Worm (Caenorhabditis elegans) whole organism, L3 larva: ENCODE measurements around the gene mrpl-53.

Experiments used
- ZK546.5 ChIP-seq: sonication (generic microtip); optimal IDR thresholded peaks from 2 replicates; lab custom pipeline; 2017; ENCODE audit warnings: missing biosample characterization, missing genetic modification characterization
- aly-2 ChIP-seq: fragments of 150-350 bp; optimal IDR thresholded peaks from 2 replicates; lab custom pipeline; 2014; ENCODE audit warnings: missing biosample characterization, missing genetic modification characterization
- ama-1 ChIP-seq: fragments of 150-350 bp; optimal IDR thresholded peaks from 2 replicates; lab custom pipeline; 2018
- ceh-16 ChIP-seq: sonication (generic microtip); optimal IDR thresholded peaks from 2 replicates; lab custom pipeline; 2017; ENCODE audit warnings: missing biosample characterization, missing genetic modification characterization
- ceh-28 ChIP-seq: fragments of 150-350 bp; optimal IDR thresholded peaks from 2 replicates; lab custom pipeline; 2014; ENCODE audit warnings: missing biosample characterization, missing genetic modification reagents, missing genetic modification characterization
- daf-12 ChIP-seq: fragments of 150-350 bp; optimal IDR thresholded peaks from 2 replicates; lab custom pipeline; 2014; ENCODE audit warnings: missing biosample characterization, missing genetic modification reagents, missing genetic modification characterization
- egl-27 ChIP-seq: sonication (generic microtip); optimal IDR thresholded peaks from 4 replicates; lab custom pipeline; 2017; ENCODE audit warnings: missing biosample characterization, missing genetic modification reagents, missing genetic modification characterization
- egl-5 ChIP-seq: fragments of 150-350 bp; optimal IDR thresholded peaks from 2 replicates; lab custom pipeline; 2017; ENCODE audit warnings: missing biosample characterization, missing genetic modification reagents, missing genetic modification characterization, inconsistent platforms
- elt-1 ChIP-seq: fragments of 150-350 bp; optimal IDR thresholded peaks from 2 replicates; lab custom pipeline; 2014; ENCODE audit warnings: missing biosample characterization, missing genetic modification characterization
- elt-2 ChIP-seq: sonication (generic microtip); optimal IDR thresholded peaks from 2 replicates; lab custom pipeline; 2016; ENCODE audit warnings: missing genetic modification reagents, mild to moderate bottlenecking, missing genetic modification characterization, missing compliant biosample characterization
- elt-3 ChIP-seq, 3 experiments: fragments of 150-350 bp in 1 of 3; sonication (generic microtip) in 2 of 3; optimal IDR thresholded peaks; 2 replicates in 2 of 3; 4 replicates in 1 of 3; lab custom pipeline; 2014 to 2017; ENCODE audit warnings: missing biosample characterization in 3 of 3, missing genetic modification characterization in 3 of 3
- eor-1 ChIP-seq, 2 experiments: fragments of 150-350 bp; optimal IDR thresholded peaks; 2 replicates each; lab custom pipeline; 2014 to 2018; ENCODE audit warnings: missing biosample characterization in 2 of 2, missing genetic modification characterization in 2 of 2
- fkh-2 ChIP-seq: fragments of 150-350 bp; optimal IDR thresholded peaks from 2 replicates; lab custom pipeline; 2014; ENCODE audit warnings: missing biosample characterization, missing genetic modification reagents, missing genetic modification characterization
- fos-1 ChIP-seq: fragments of 150-350 bp; optimal IDR thresholded peaks from 2 replicates; lab custom pipeline; 2014; ENCODE audit warnings: missing biosample characterization, missing genetic modification characterization
- hmg-11 ChIP-seq: sonication (generic microtip); optimal IDR thresholded peaks from 2 replicates; lab custom pipeline; 2016; ENCODE audit warnings: missing genetic modification characterization, missing compliant biosample characterization
- jun-1 ChIP-seq: fragments of 150-350 bp; optimal IDR thresholded peaks from 2 replicates; lab custom pipeline; 2014; ENCODE audit warnings: missing biosample characterization, missing genetic modification reagents, missing genetic modification characterization
- lin-15B ChIP-seq: fragments of 150-350 bp; optimal IDR thresholded peaks from 2 replicates; lab custom pipeline; 2014; ENCODE audit warnings: missing biosample characterization, missing genetic modification characterization
- lin-39 ChIP-seq: fragments of 150-350 bp; optimal IDR thresholded peaks from 2 replicates; lab custom pipeline; 2018; ENCODE audit warnings: missing biosample characterization, missing genetic modification reagents, missing genetic modification characterization
- lsy-12 ChIP-seq: sonication (generic microtip); optimal IDR thresholded peaks from 2 replicates; lab custom pipeline; 2016; ENCODE audit warnings: mild to moderate bottlenecking, missing genetic modification characterization, missing compliant biosample characterization
- mml-1 ChIP-seq: fragments of 150-350 bp; sonication (generic microtip); optimal IDR thresholded peaks from 3 replicates; lab custom pipeline; 2014; ENCODE audit warnings: missing biosample characterization, missing genetic modification characterization
- nhr-11 ChIP-seq: fragments of 150-350 bp; optimal IDR thresholded peaks from 2 replicates; lab custom pipeline; 2014; ENCODE audit warnings: missing biosample characterization, missing genetic modification characterization
- nhr-12 ChIP-seq: fragments of 150-350 bp; optimal IDR thresholded peaks from 2 replicates; lab custom pipeline; 2014; ENCODE audit warnings: missing biosample characterization, missing genetic modification characterization
- nhr-23 ChIP-seq: fragments of 150-350 bp; optimal IDR thresholded peaks from 2 replicates; lab custom pipeline; 2014; ENCODE audit warnings: missing biosample characterization, missing genetic modification reagents, missing genetic modification characterization
- nhr-237 ChIP-seq: fragments of 150-350 bp; optimal IDR thresholded peaks from 2 replicates; lab custom pipeline; 2014; ENCODE audit warnings: missing biosample characterization, missing genetic modification characterization
- nhr-25 ChIP-seq: sonication (generic microtip); optimal IDR thresholded peaks from 2 replicates; lab custom pipeline; 2017; ENCODE audit warnings: missing biosample characterization, missing genetic modification characterization
- nhr-43 ChIP-seq: sonication (generic microtip); optimal IDR thresholded peaks from 2 replicates; lab custom pipeline; 2016; ENCODE audit warnings: mild to moderate bottlenecking, missing genetic modification characterization, missing compliant biosample characterization; ENCODE audit not compliant: poor library complexity, severe bottlenecking
- nhr-67 ChIP-seq: fragments of 150-350 bp; optimal IDR thresholded peaks from 2 replicates; lab custom pipeline; 2014; ENCODE audit warnings: missing biosample characterization, missing genetic modification characterization
- nhr-76 ChIP-seq: fragments of 150-350 bp; sonication (generic microtip); optimal IDR thresholded peaks from 5 replicates; lab custom pipeline; 2014; ENCODE audit warnings: missing biosample characterization, missing genetic modification characterization
- nhr-77 ChIP-seq: fragments of 150-350 bp; optimal IDR thresholded peaks from 2 replicates; lab custom pipeline; 2014; ENCODE audit warnings: missing biosample characterization, missing genetic modification characterization
- pha-4 ChIP-seq: fragments of 150-350 bp; optimal IDR thresholded peaks from 2 replicates; lab custom pipeline; 2014; ENCODE audit warnings: missing biosample characterization, missing genetic modification reagents, missing genetic modification characterization
- pqm-1 ChIP-seq: fragments of 150-350 bp; optimal IDR thresholded peaks from 2 replicates; lab custom pipeline; 2017; ENCODE audit warnings: missing biosample characterization, missing genetic modification characterization, inconsistent platforms
- skn-1 ChIP-seq: fragments of 150-350 bp; optimal IDR thresholded peaks from 2 replicates; lab custom pipeline; 2014; ENCODE audit warnings: missing biosample characterization, missing genetic modification characterization
- snpc-4 ChIP-seq: fragments of 150-350 bp; optimal IDR thresholded peaks from 2 replicates; lab custom pipeline; 2014; ENCODE audit warnings: missing biosample characterization, missing genetic modification characterization
- unc-39 ChIP-seq: sonication (generic microtip); optimal IDR thresholded peaks from 4 replicates; lab custom pipeline; 2017; ENCODE audit warnings: missing biosample characterization, missing genetic modification characterization
- unc-62 ChIP-seq: fragments of 150-350 bp; sonication (generic microtip); optimal IDR thresholded peaks from 4 replicates; lab custom pipeline; 2014; ENCODE audit warnings: missing biosample characterization, missing genetic modification reagents, missing genetic modification characterization
- ztf-11 ChIP-seq: fragments of 150-350 bp; optimal IDR thresholded peaks from 2 replicates; lab custom pipeline; 2014; ENCODE audit warnings: missing biosample characterization, missing genetic modification characterization
- ztf-4 ChIP-seq: fragments of 150-350 bp; optimal IDR thresholded peaks from 2 replicates; lab custom pipeline; 2014; ENCODE audit warnings: missing biosample characterization, missing genetic modification characterization

Gene mrpl-53

DNA sequence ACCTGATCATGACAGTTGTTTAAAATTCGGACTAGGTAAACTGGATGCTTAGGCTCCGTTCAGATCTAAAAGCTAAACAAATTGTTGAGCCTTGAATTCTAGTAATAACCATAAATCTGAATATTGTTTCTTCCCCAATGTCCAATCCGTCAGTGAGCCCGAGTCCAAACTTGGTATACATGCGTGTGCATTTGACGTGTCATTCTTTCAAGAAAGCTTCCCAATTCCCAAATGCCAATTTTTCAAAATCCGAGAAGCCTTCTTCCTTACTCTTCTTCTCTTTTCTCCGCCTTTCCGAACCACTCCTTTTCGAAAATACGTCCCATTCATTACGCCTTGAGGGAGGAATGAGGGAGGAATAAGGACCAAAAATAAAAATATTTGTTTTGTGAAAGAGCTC lies 20.7 kb upstream of the mrpl-53 start:
- TF ChIP-seq lin-39 (tag; lab: Kevin White, UChicago), result peak; percentile 64
- no peak for TF ChIP-seq nhr-23

DNA sequence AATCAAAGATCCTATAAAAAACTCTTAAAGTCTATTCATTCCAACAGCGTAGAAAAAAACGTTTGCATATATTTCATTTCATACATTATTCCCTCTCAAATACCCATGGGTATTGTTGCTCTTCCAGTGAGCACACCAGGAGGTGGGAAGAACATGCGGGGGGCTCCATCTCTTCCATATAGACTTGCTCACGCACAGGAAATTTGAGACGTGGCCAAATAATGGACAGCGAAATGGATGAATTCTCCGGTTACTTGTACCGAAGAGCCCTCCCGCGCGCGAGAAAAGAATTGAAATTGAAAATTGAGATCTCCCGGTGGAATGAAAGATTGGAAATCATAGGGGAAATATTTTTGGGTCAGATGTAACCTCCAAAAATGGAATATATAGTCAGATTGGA lies 19.8 kb upstream of the mrpl-53 start:
- no peak for TF ChIP-seq nhr-23
- no peak for TF ChIP-seq lin-15B (tag; lab: Kevin White, UChicago)
- no peak for TF ChIP-seq nhr-237 (tag; lab: Kevin White, UChicago)
- TF ChIP-seq hmg-11, result no peak
- peak; percentile 2 for TF ChIP-seq pha-4 (tag; lab: Kevin White, UChicago)

DNA sequence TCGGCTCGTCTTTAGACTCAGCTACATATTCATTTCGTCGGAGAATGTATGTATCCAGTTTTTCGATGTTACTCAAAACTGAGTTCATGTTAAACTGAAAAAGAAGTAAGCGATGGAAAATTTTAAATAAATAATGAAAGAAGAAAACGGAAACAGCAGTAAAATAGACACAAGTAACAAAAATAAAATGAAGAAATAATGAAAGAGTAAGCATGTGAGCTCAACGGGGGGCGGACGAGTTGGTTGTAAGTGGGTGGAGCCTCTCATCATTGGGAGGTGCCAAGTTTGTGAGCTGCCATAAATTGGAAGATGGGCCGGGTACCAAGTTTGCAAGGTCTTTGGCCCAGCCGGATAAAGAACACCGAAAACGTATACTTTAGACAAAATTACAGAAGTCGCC lies 14.0 kb upstream of the mrpl-53 start, which contains the start of gene wee-1.1:
TSS of gene wee-1.1 (minus strand) at position 101 of the 400 bp plus-strand sequence.
- TF ChIP-seq nhr-43 (tag; lab: Kevin White, UChicago), result no peak
- TF ChIP-seq jun-1 (tag; lab: Kevin White, UChicago), result no peak
- no peak for TF ChIP-seq skn-1 (tag; lab: Kevin White, UChicago)

DNA sequence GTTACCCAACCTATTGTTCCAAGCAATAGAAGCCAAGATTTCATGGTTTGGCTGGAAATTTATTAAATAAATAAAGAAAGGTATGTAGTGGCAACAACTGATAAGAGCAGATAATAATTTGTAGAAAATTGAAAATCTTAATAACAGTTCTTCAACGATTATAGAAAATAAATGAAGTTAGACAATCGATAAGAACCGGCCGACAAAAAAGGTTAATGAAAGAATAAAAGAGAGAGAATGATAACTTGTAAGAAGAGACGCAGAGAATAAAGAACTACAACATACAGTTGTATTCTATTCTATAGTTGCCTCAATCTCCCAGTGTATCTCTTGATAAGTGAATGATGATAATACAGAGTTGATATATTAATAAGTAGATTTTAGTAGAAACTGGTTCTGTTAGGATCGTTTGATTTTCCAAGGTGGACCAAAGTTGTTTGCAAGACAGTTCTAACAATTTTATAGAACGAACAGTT lies 10.7 kb upstream of the mrpl-53 start, which contains the start of gene ugt-58:
TSS of gene ugt-58 (minus strand) at position 51 of the 476 bp plus-strand sequence.
- TF ChIP-seq elt-3 (tag; optimal IDR thresholded peaks at IDR 0.05; lab: Kevin White, UChicago), result peak in 1 of 3 experiments; percentile 49
- no peak for TF ChIP-seq unc-62 (GFP tag; lab: Kevin White, UChicago)
- TF ChIP-seq unc-39, result no peak
- TF ChIP-seq egl-27, result no peak
- TF ChIP-seq ztf-4, result no peak
- TF ChIP-seq fos-1 (tag; lab: Kevin White, UChicago), result no peak
- TF ChIP-seq snpc-4, result no peak
- no peak for TF ChIP-seq lsy-12 (tag; lab: Kevin White, UChicago)
- TF ChIP-seq elt-1 (tag; lab: Kevin White, UChicago), result no peak
- no peak for TF ChIP-seq pqm-1
- no peak for TF ChIP-seq ceh-16
- TF ChIP-seq daf-12 (tag; lab: Kevin White, UChicago), result no peak
- TF ChIP-seq nhr-12 (tag; lab: Kevin White, UChicago), result no peak
- no peak for TF ChIP-seq nhr-67 (tag; lab: Kevin White, UChicago)
- no peak for TF ChIP-seq nhr-237 (tag; lab: Kevin White, UChicago)
- TF ChIP-seq eor-1 (tag; optimal IDR thresholded peaks at IDR 0.05; lab: Kevin White, UChicago), result no peak
- TF ChIP-seq lin-39 (tag; lab: Kevin White, UChicago), result no peak
- TF ChIP-seq egl-5 (tag; lab: Kevin White, UChicago), result no peak
- no peak for TF ChIP-seq ZK546.5 (tag; lab: Kevin White, UChicago)
- peak; percentile 57 for TF ChIP-seq nhr-23
- no peak for TF ChIP-seq nhr-77
- no peak for TF ChIP-seq ama-1 (lab: Kevin White, UChicago)
- TF ChIP-seq ceh-28 (tag; lab: Kevin White, UChicago), result peak; percentile 64
- TF ChIP-seq nhr-25 (tag; lab: Kevin White, UChicago), result peak; percentile 7
- TF ChIP-seq elt-2 (tag; lab: Kevin White, UChicago), result peak; percentile 66
- TF ChIP-seq fkh-2, result no peak
- no peak for TF ChIP-seq nhr-43 (tag; lab: Kevin White, UChicago)
- TF ChIP-seq nhr-11 (tag; lab: Kevin White, UChicago), result peak; percentile 31
- TF ChIP-seq mml-1, result no peak
- no peak for TF ChIP-seq jun-1 (tag; lab: Kevin White, UChicago)
- TF ChIP-seq hmg-11, result no peak

- TF ChIP-seq ama-1 (lab: Kevin White, UChicago) (no peak), aly-2 (tag; lab: Kevin White, UChicago) (no peak), hmg-11 (no peak), nhr-237 (tag; lab: Kevin White, UChicago) (no peak), nhr-11 (tag; lab: Kevin White, UChicago) (no peak), daf-12 (tag; lab: Kevin White, UChicago) (no peak), elt-1 (tag; lab: Kevin White, UChicago) (no peak), ceh-16 (no peak), ztf-11 (tag; lab: Kevin White, UChicago) (no peak), skn-1 (tag; lab: Kevin White, UChicago) (no peak), ceh-28 (tag; lab: Kevin White, UChicago) (no peak), lin-15B (tag; lab: Kevin White, UChicago) (no peak), nhr-43 (tag; lab: Kevin White, UChicago) (no peak), nhr-76 (tag; lab: Kevin White, UChicago) (no peak)
Observed at ce11 chrII:9589667-9590066, 7.8 kb upstream of the mrpl-53 start, which contains the start of gene eral-1. TSS of gene eral-1 (minus strand) at chrII:9589767.
